Worm (Caenorhabditis elegans): ENCODE data around the gene erd-2.2.

The erd-2.2 gene

ce11 chrIII:5940525-5940974 lies 33.7 kb downstream of the erd-2.2 start:
- TF ChIP-seq mdl-1 (tag; optimal IDR thresholded peaks at IDR 0.05) (peak; percentile 86 to 95), nhr-129 (tag; optimal IDR thresholded peaks at IDR 0.05) (peak; percentile 96), fos-1 (tag; optimal IDR thresholded peaks at IDR 0.05) (peak; percentile 73), peb-1 (tag; optimal IDR thresholded peaks at IDR 0.05) (peak; percentile 9), nhr-237 (tag; optimal IDR thresholded peaks at IDR 0.05) (no peak), lin-39 (tag; optimal IDR thresholded peaks at IDR 0.05) (no peak), nhr-10 (tag; optimal IDR thresholded peaks at IDR 0.05) (no peak), nhr-11 (tag; optimal IDR thresholded peaks at IDR 0.05) (no peak), nhr-77 (tag; optimal IDR thresholded peaks at IDR 0.05) (no peak), ceh-16 (tag; optimal IDR thresholded peaks at IDR 0.05) (no peak), ztf-1 (GFP tag; conservative IDR thresholded peaks at IDR 0.05) (0 out of 2 replicates have a peak, but pooled peaks have one; percentile 65), alr-1 (tag; optimal IDR thresholded peaks at IDR 0.05) (no peak), zag-1 (tag; optimal IDR thresholded peaks at IDR 0.05) (no peak), nhr-6 (tag; optimal IDR thresholded peaks at IDR 0.05) (no peak), nhr-25 (tag; optimal IDR thresholded peaks at IDR 0.05) (peak; percentile 72), mbf-1 (tag; optimal IDR thresholded peaks at IDR 0.05) (no peak), nhr-21 (tag; optimal IDR thresholded peaks at IDR 0.05) (peak; percentile 66), lin-11 (tag; optimal IDR thresholded peaks at IDR 0.05) (peak; percentile 78), dmd-4 (tag; optimal IDR thresholded peaks at IDR 0.05) (no peak), unc-62 (GFP tag; optimal IDR thresholded peaks at IDR 0.05) (no peak), F13H6.1 (tag; optimal IDR thresholded peaks at IDR 0.05) (peak; percentile 40), blmp-1 (tag; optimal IDR thresholded peaks at IDR 0.05; ENCODE audit: insufficient read depth) (peak; percentile 68), nhr-12 (tag; optimal IDR thresholded peaks at IDR 0.05) (no peak), ztf-11 (tag; optimal IDR thresholded peaks at IDR 0.05) (no peak), unc-39 (tag; optimal IDR thresholded peaks at IDR 0.05) (no peak), egl-27 (tag; optimal IDR thresholded peaks at IDR 0.05) (peak; percentile 52), crh-2 (tag; optimal IDR thresholded peaks at IDR 0.05) (peak; percentile 63), sma-3 (GFP tag; optimal IDR thresholded peaks at IDR 0.05) (peak; percentile 56), sem-4 (tag; optimal IDR thresholded peaks at IDR 0.05) (peak; percentile 80), nhr-23 (tag; optimal IDR thresholded peaks at IDR 0.05) (no peak), ama-1 (optimal IDR thresholded peaks at IDR 0.05) (peak; percentile 98), ztf-4 (tag; optimal IDR thresholded peaks at IDR 0.05) (peak; percentile 75), ceh-82 (tag; optimal IDR thresholded peaks at IDR 0.05) (no peak), unc-55 (GFP tag; optimal IDR thresholded peaks at IDR 0.05) (peak; percentile 75), skn-1 (tag; optimal IDR thresholded peaks at IDR 0.05) (peak; percentile 56), gmeb-1 (tag; optimal IDR thresholded peaks at IDR 0.05) (peak; percentile 35), lin-13 (GFP tag; optimal IDR thresholded peaks at IDR 0.05) (peak; percentile 60), sma-9 (GFP tag; optimal IDR thresholded peaks at IDR 0.05) (peak; percentile 67), sma-9 (tag; optimal IDR thresholded peaks at IDR 0.05) (no peak), R02D3.7 (tag; optimal IDR thresholded peaks at IDR 0.05) (no peak), mab-5 (tag; optimal IDR thresholded peaks at IDR 0.05) (peak; percentile 14), lsy-2 (tag; optimal IDR thresholded peaks at IDR 0.05) (peak; percentile 25 to 70), aly-2 (tag; optimal IDR thresholded peaks at IDR 0.05) (no peak), C34F6.9 (tag; optimal IDR thresholded peaks at IDR 0.05) (peak; percentile 82), Y55F3AM.14 (GFP tag; optimal IDR thresholded peaks at IDR 0.05) (no peak), snpc-4 (tag; optimal IDR thresholded peaks at IDR 0.05) (peak; percentile 48), elt-1 (tag; optimal IDR thresholded peaks at IDR 0.05) (no peak), ZK546.5 (tag; optimal IDR thresholded peaks at IDR 0.05) (no peak), elt-3 (tag; optimal IDR thresholded peaks at IDR 0.05) (no peak)
